Fruit fly (Drosophila melanogaster) whole organism, embryonic: Measurements from ENCODE around the gene ATPsynO.
A peak's percentile ranks its signal among the peaks of the same experiment; 100 is the strongest.

Experiments
- Adf1 ChIP-seq: fragments of 200-800 bp; sonication (Bioruptor generic); IDR thresholded peaks from 2 replicates; pipeline ENCODE4 v1.3.6; 2022; ENCODE audit warnings: missing biosample characterization, missing genetic modification characterization
- Atf-2 ChIP-seq: fragments of 200-800 bp; sonication (Bioruptor generic); optimal IDR thresholded peaks from 2 replicates; lab custom pipeline; 2016; ENCODE audit warnings: missing biosample characterization, missing genetic modification characterization
- Bdp1 ChIP-seq: fragments of 200-800 bp; sonication (Bioruptor generic); optimal IDR thresholded peaks from 3 replicates; lab custom pipeline; 2016; ENCODE audit warnings: missing biosample characterization, missing genetic modification characterization
- BtbVII ChIP-seq: fragments of 200-800 bp; sonication (Bioruptor generic); optimal IDR thresholded peaks from 3 replicates; lab custom pipeline; 2017; ENCODE audit warnings: missing biosample characterization, mild to moderate bottlenecking, missing genetic modification characterization
- CG10543 ChIP-seq: fragments of 200-800 bp; sonication (Bioruptor generic); optimal IDR thresholded peaks from 3 replicates; lab custom pipeline; 2017; ENCODE audit warnings: missing biosample characterization, mild to moderate bottlenecking, missing genetic modification characterization, moderate library complexity
- CG11093 ChIP-seq: fragments of 200-800 bp; sonication (Bioruptor generic); IDR thresholded peaks from 3 replicates; pipeline ENCODE4 v1.3.6; 2022; ENCODE audit warnings: missing biosample characterization, missing genetic modification characterization
- CG11247 ChIP-seq: fragments of 200-800 bp; sonication (Bioruptor generic); IDR thresholded peaks from 2 replicates; pipeline ENCODE4 v1.3.6; 2022; ENCODE audit warnings: missing biosample characterization, missing genetic modification characterization
- CG1233 ChIP-seq: fragments of 200-800 bp; sonication (Bioruptor generic); optimal IDR thresholded peaks from 4 replicates; lab custom pipeline; 2018; ENCODE audit warnings: missing biosample characterization, mild to moderate bottlenecking, missing genetic modification characterization
- CG13287 ChIP-seq: fragments of 200-800 bp; sonication (Bioruptor generic); IDR thresholded peaks from 2 replicates; pipeline ENCODE4 v1.3.6; 2022; ENCODE audit warnings: missing biosample characterization, missing genetic modification characterization; ENCODE audit not compliant: partially characterized antibody
- CG1602 ChIP-seq: fragments of 200-800 bp; sonication (Bioruptor generic); optimal IDR thresholded peaks from 3 replicates; lab custom pipeline; 2016; ENCODE audit warnings: missing biosample characterization, missing genetic modification characterization
- CG30020 ChIP-seq: fragments of 200-800 bp; optimal IDR thresholded peaks from 2 replicates; lab custom pipeline; 2019; ENCODE audit warnings: missing biosample characterization, mild to moderate bottlenecking, missing genetic modification characterization, moderate library complexity
- CG32532 ChIP-seq: fragments of 200-800 bp; sonication (Bioruptor generic); IDR thresholded peaks from 2 replicates; pipeline ENCODE4 v1.3.6; 2022; ENCODE audit warnings: missing biosample characterization, missing genetic modification characterization
- CG33557 ChIP-seq: fragments of 200-800 bp; sonication (Bioruptor generic); optimal IDR thresholded peaks from 2 replicates; lab custom pipeline; 2019; ENCODE audit warnings: missing biosample characterization, mild to moderate bottlenecking, missing genetic modification characterization, moderate library complexity
- CG3407 ChIP-seq: fragments of 200-800 bp; sonication (Bioruptor generic); optimal IDR thresholded peaks from 2 replicates; lab custom pipeline; 2018; ENCODE audit warnings: missing biosample characterization, mild to moderate bottlenecking, missing genetic modification characterization
- CG4282 ChIP-seq: fragments of 200-800 bp; sonication (Bioruptor generic); optimal IDR thresholded peaks from 2 replicates; lab custom pipeline; 2016; ENCODE audit warnings: missing biosample characterization, missing genetic modification characterization
- CG5245 ChIP-seq: fragments of 200-800 bp; sonication (Bioruptor generic); optimal IDR thresholded peaks from 3 replicates; lab custom pipeline; 2016; ENCODE audit warnings: missing biosample characterization, missing genetic modification characterization
- CG5953 ChIP-seq: fragments of 200-800 bp; sonication (Bioruptor generic); IDR thresholded peaks from 2 replicates; pipeline ENCODE4 v1.3.6; 2022; ENCODE audit warnings: missing biosample characterization, missing genetic modification characterization
- CG8359 ChIP-seq: fragments of 200-800 bp; sonication (Bioruptor generic); optimal IDR thresholded peaks from 2 replicates; lab custom pipeline; 2017; ENCODE audit warnings: missing biosample characterization, mild to moderate bottlenecking, missing genetic modification characterization, borderline replicate concordance
- CG8944 ChIP-seq: fragments of 200-800 bp; sonication (Bioruptor generic); optimal IDR thresholded peaks from 3 replicates; lab custom pipeline; 2016; ENCODE audit warnings: missing biosample characterization, missing genetic modification characterization
- CG9437 ChIP-seq: fragments of 200-800 bp; sonication (Bioruptor generic); optimal IDR thresholded peaks from 2 replicates; lab custom pipeline; 2018; ENCODE audit warnings: missing biosample characterization, mild to moderate bottlenecking, missing genetic modification characterization
- CHES-1-like ChIP-seq: fragments of 200-800 bp; sonication (Bioruptor generic); optimal IDR thresholded peaks from 2 replicates; lab custom pipeline; 2016; ENCODE audit warnings: missing biosample characterization, missing genetic modification characterization
- D ChIP-seq, 2 experiments: fragments of 200-800 bp in 1 of 2; fragments of >200 bp in 1 of 2; sonication (Bioruptor generic) in 1 of 2; optimal IDR thresholded peaks; 2 replicates in 1 of 2; 3 replicates in 1 of 2; lab custom pipeline; 2017; ENCODE audit warnings: mild to moderate bottlenecking in 1 of 2, missing biosample characterization in 1 of 2, missing genetic modification characterization in 1 of 2, missing genetic modification reagents in 1 of 2
- Doc3 ChIP-seq: fragments of 200-800 bp; sonication (Bioruptor generic); IDR thresholded peaks from 3 replicates; pipeline ENCODE4 v1.3.6; 2022; ENCODE audit warnings: missing biosample characterization, missing genetic modification characterization; ENCODE audit not compliant: partially characterized antibody
- E2f2 ChIP-seq: fragments of 200-800 bp; sonication (Bioruptor generic); IDR thresholded peaks from 2 replicates; pipeline ENCODE4 v1.3.6; 2022; ENCODE audit warnings: missing biosample characterization, missing genetic modification characterization
- Fer1 ChIP-seq: fragments of 200-800 bp; sonication (Bioruptor generic); optimal IDR thresholded peaks from 2 replicates; lab custom pipeline; 2017; ENCODE audit warnings: missing biosample characterization, mild to moderate bottlenecking, missing genetic modification characterization
- Fer3 ChIP-seq: fragments of 200-800 bp; sonication (Bioruptor generic); optimal IDR thresholded peaks from 2 replicates; lab custom pipeline; 2018; ENCODE audit warnings: missing biosample characterization, mild to moderate bottlenecking, missing genetic modification characterization, moderate library complexity
- HmgZ ChIP-seq: fragments of 200-800 bp; sonication (Bioruptor generic); optimal IDR thresholded peaks from 2 replicates; lab custom pipeline; 2018; ENCODE audit warnings: missing biosample characterization, mild to moderate bottlenecking, missing genetic modification characterization
- Hr39 ChIP-seq: fragments of >200 bp; optimal IDR thresholded peaks from 2 replicates; lab custom pipeline; 2017
- Kr ChIP-seq: fragments of 200-800 bp; sonication (Bioruptor generic); optimal IDR thresholded peaks from 2 replicates; lab custom pipeline; 2017; ENCODE audit warnings: missing biosample characterization, mild to moderate bottlenecking, missing genetic modification characterization
- Lhr ChIP-seq: fragments of 200-800 bp; sonication (Bioruptor generic); optimal IDR thresholded peaks from 3 replicates; lab custom pipeline; 2017; ENCODE audit warnings: mild to moderate bottlenecking, missing biosample characterization, missing genetic modification reagents, missing genetic modification characterization
- Lpt ChIP-seq: fragments of >200 bp; optimal IDR thresholded peaks from 2 replicates; lab custom pipeline; 2018; ENCODE audit warnings: missing biosample characterization, missing genetic modification characterization
- Med ChIP-seq: fragments of 200-800 bp; sonication (Bioruptor generic); peaks from one replicate; lab custom pipeline; 2016; ENCODE audit warnings: missing biosample characterization, missing genetic modification characterization, mild to moderate bottlenecking, inconsistent platforms, moderate library complexity
- Opbp ChIP-seq: fragments of 200-800 bp; sonication (Bioruptor generic); IDR thresholded peaks from 3 replicates; pipeline ENCODE4 v1.3.6; 2022; ENCODE audit warnings: missing biosample characterization, missing genetic modification characterization; ENCODE audit not compliant: partially characterized antibody
- Sry-β ChIP-seq: fragments of 200-800 bp; sonication (Bioruptor generic); optimal IDR thresholded peaks from 2 replicates; lab custom pipeline; 2018; ENCODE audit warnings: missing biosample characterization, mild to moderate bottlenecking, missing genetic modification characterization, moderate library complexity
- Tbp ChIP-seq: fragments of >200 bp; optimal IDR thresholded peaks from 2 replicates; lab custom pipeline; 2018; ENCODE audit warnings: missing biosample characterization, missing genetic modification characterization
- caup ChIP-seq: fragments of 200-800 bp; sonication (Bioruptor generic); optimal IDR thresholded peaks from 3 replicates; lab custom pipeline; 2017; ENCODE audit warnings: missing biosample characterization, mild to moderate bottlenecking, missing genetic modification characterization, moderate library complexity; ENCODE audit not compliant: severe bottlenecking
- chinmo ChIP-seq: fragments of 200-800 bp; sonication (Bioruptor generic); IDR thresholded peaks from 4 replicates; pipeline ENCODE4 v1.3.6; 2022; ENCODE audit warnings: missing biosample characterization, missing genetic modification characterization; ENCODE audit not compliant: partially characterized antibody
- eyg ChIP-seq: fragments of 200-800 bp; sonication (Bioruptor generic); optimal IDR thresholded peaks from 3 replicates; lab custom pipeline; 2016; ENCODE audit warnings: missing biosample characterization, missing genetic modification characterization
- grn ChIP-seq: fragments of 200-800 bp; sonication (Bioruptor generic); optimal IDR thresholded peaks from 3 replicates; lab custom pipeline; 2017; ENCODE audit warnings: missing biosample characterization, missing genetic modification characterization
- gro ChIP-seq: fragments of 200-800 bp; sonication (Bioruptor generic); optimal IDR thresholded peaks from 2 replicates; lab custom pipeline; 2016; ENCODE audit warnings: missing biosample characterization, missing genetic modification characterization
- h ChIP-seq: fragments of >200 bp; optimal IDR thresholded peaks from 2 replicates; lab custom pipeline; 2017
- ind ChIP-seq: fragments of 200-800 bp; sonication (Bioruptor generic); optimal IDR thresholded peaks from 3 replicates; lab custom pipeline; 2016; ENCODE audit warnings: missing biosample characterization, missing genetic modification characterization
- lab ChIP-seq: fragments of 200-800 bp; sonication (Bioruptor generic); optimal IDR thresholded peaks from 3 replicates; lab custom pipeline; 2017; ENCODE audit warnings: missing biosample characterization, missing genetic modification characterization, mild to moderate bottlenecking, moderate library complexity, missing genetic modification reagents
- luna ChIP-seq: fragments of 200-800 bp; sonication (Bioruptor generic); optimal IDR thresholded peaks from 2 replicates; lab custom pipeline; 2016; ENCODE audit warnings: missing biosample characterization, missing genetic modification characterization
- oc ChIP-seq: fragments of 200-800 bp; sonication (Bioruptor generic); optimal IDR thresholded peaks from 2 replicates; lab custom pipeline; 2018; ENCODE audit warnings: missing biosample characterization, mild to moderate bottlenecking, missing genetic modification characterization, moderate library complexity
- org-1 ChIP-seq: fragments of 200-800 bp; sonication (Bioruptor generic); optimal IDR thresholded peaks from 2 replicates; lab custom pipeline; 2017; ENCODE audit warnings: missing biosample characterization, missing genetic modification characterization
- peb ChIP-seq: fragments of 200-800 bp; sonication (Bioruptor generic); IDR thresholded peaks from 2 replicates; pipeline ENCODE4 v1.3.6; 2022; ENCODE audit warnings: missing biosample characterization, missing genetic modification characterization
- sim ChIP-seq: fragments of 200-800 bp; sonication (Bioruptor generic); IDR thresholded peaks from 2 replicates; pipeline ENCODE4 v1.3.6; 2022; ENCODE audit warnings: missing biosample characterization, missing genetic modification characterization
- wdn ChIP-seq: fragments of 200-800 bp; sonication (Bioruptor generic); IDR thresholded peaks from 2 replicates; pipeline ENCODE4 v1.3.6; 2022; ENCODE audit warnings: missing biosample characterization, missing genetic modification characterization
- zen2 ChIP-seq: fragments of 200-800 bp; sonication (Bioruptor generic); IDR thresholded peaks from 3 replicates; pipeline ENCODE4 v1.3.6; 2022; ENCODE audit warnings: missing biosample characterization, missing genetic modification characterization; ENCODE audit not compliant: partially characterized antibody

ATPsynO gene

DNA sequence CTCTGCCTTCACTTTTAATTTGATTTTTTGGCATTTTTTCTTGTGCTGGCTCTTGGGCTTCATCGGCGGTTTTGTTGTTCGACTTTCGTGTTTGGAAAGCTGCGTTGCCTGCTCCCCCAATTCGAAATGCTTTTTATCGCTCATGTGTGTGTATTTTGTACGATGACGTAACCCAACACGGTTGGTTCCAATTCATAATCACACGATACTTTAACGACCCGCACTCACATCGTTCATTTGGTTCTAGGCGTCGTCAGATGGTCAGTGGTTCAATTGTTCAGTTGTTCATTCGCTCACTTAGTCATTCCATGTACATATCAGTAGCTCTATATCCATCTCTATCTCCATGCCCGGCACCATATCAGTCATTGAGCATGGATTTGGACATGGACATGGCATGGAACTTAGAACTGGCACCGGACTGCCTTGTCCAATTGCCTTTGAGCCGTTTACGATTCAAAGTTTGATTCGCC lies 28.5 kb downstream of the ATPsynO start (continued):
- TF ChIP-seq Atf-2 (no peak), peb (GFP tag; lab: Robert Waterston, UW) (no peak), CG5953 (no peak), CG8944 (GFP tag; lab: Kevin White, UChicago) (no peak), oc (tag; lab: Kevin White, UChicago) (no peak), luna (GFP tag; lab: Kevin White, UChicago) (no peak), Opbp (GFP tag; lab: Robert Waterston, UW) (no peak)

DNA sequence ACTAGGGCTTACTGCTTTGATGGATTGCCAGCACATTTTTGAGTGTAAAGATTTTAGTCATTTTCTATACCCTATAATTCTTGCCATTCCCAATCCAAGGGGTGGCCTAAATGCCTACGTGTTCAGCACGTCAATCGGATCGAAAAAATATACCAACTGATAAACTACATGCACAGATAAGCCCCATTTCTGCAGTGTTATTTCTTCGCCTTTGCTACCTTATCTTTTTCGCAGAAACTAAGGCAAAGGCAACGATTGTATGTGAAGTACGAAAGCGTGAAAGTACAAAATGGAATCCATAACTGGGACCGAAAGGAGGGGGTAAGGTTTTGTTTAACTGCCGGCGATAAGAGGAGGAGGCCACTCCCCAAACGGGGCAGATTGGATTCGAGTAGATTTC lies 32.5 kb downstream of the ATPsynO start:
- no peak for TF ChIP-seq CG30020
- TF ChIP-seq zen2, result no peak
- TF ChIP-seq Adf1 (GFP tag; lab: Robert Waterston, UW), result no peak
- TF ChIP-seq grn (GFP tag; lab: Kevin White, UChicago), result peak; percentile 27
- no peak for TF ChIP-seq Doc3 (GFP tag; lab: Robert Waterston, UW)
- no peak for TF ChIP-seq Fer3
- TF ChIP-seq h (lab: Kevin White, UChicago), result no peak
- no peak for TF ChIP-seq CG10543 (GFP tag; lab: Kevin White, UChicago)
- TF ChIP-seq caup (GFP tag; lab: Kevin White, UChicago), result no peak
- no peak for TF ChIP-seq CG1233 (GFP tag; lab: Kevin White, UChicago)
- no peak for TF ChIP-seq CG4282
- TF ChIP-seq D (optimal IDR thresholded peaks at IDR 0.05; lab: Kevin White, UChicago), result no peak
- TF ChIP-seq D (GFP tag; optimal IDR thresholded peaks at IDR 0.05; lab: Kevin White, UChicago), result no peak
- no peak for TF ChIP-seq ind (GFP tag; lab: Kevin White, UChicago)
- no peak for TF ChIP-seq Tbp
- TF ChIP-seq CG1602 (GFP tag; lab: Kevin White, UChicago), result no peak
- no peak for TF ChIP-seq Bdp1 (GFP tag; lab: Kevin White, UChicago)
- no peak for TF ChIP-seq E2f2
- TF ChIP-seq CG5245 (GFP tag; lab: Kevin White, UChicago), result no peak
- no peak for TF ChIP-seq Hr39 (lab: Kevin White, UChicago)
- TF ChIP-seq CG13287 (GFP tag; lab: Robert Waterston, UW), result 0 out of 2 replicates have a peak, but pooled peaks have one; percentile 14
- no peak for TF ChIP-seq sim (GFP tag; lab: Robert Waterston, UW)
- no peak for TF ChIP-seq CHES-1-like
- peak; percentile 87; the same call in 3 of the 4 replicates for TF ChIP-seq chinmo (GFP tag; lab: Robert Waterston, UW)
- TF ChIP-seq wdn (GFP tag; lab: Robert Waterston, UW), result 0 out of 2 replicates have a peak, but pooled peaks have one; percentile 8
- no peak for TF ChIP-seq CG11093 (GFP tag; lab: Robert Waterston, UW)
- TF ChIP-seq CG8359, result no peak
- TF ChIP-seq BtbVII, result no peak
- TF ChIP-seq eyg (GFP tag; lab: Kevin White, UChicago), result no peak
- peak; percentile 13 for TF ChIP-seq Fer1 (GFP tag; lab: Kevin White, UChicago)
- no peak for TF ChIP-seq CG3407
- TF ChIP-seq org-1, result no peak
- no peak for TF ChIP-seq CG33557 (GFP tag; lab: Kevin White, UChicago)
- TF ChIP-seq CG11247 (GFP tag; lab: Robert Waterston, UW), result no peak
- TF ChIP-seq Kr (GFP tag; lab: Kevin White, UChicago), result no peak
- peak; percentile 46 for TF ChIP-seq lab (GFP tag; lab: Kevin White, UChicago)
- TF ChIP-seq CG32532 (GFP tag; lab: Robert Waterston, UW), result peak; percentile 5; the same call in 1 of the 2 replicates
- peak; percentile 64 for TF ChIP-seq Med (GFP tag; lab: Kevin White, UChicago)
- no peak for TF ChIP-seq gro (GFP tag; lab: Kevin White, UChicago)
- no peak for TF ChIP-seq Lpt (GFP tag; lab: Kevin White, UChicago)
- TF ChIP-seq Sry-β, result no peak
- no peak for TF ChIP-seq HmgZ (tag; lab: Kevin White, UChicago)
- no peak for TF ChIP-seq Lhr
- no peak for TF ChIP-seq CG9437
